Fruit fly (Drosophila melanogaster) whole organism: ENCODE results near the gene Hsp22.
A peak's percentile ranks its signal among the peaks of the same experiment; 100 is the strongest.

Experiments used
- CG8478 ChIP-seq: fragments of >200 bp; optimal IDR thresholded peaks from 2 replicates; lab custom pipeline; 2018; ENCODE audit warnings: inconsistent platforms
- Dll ChIP-seq: fragments of >200 bp; optimal IDR thresholded peaks from 2 replicates; lab custom pipeline; 2017
- EcR ChIP-seq, 2 experiments: fragments of >200 bp; optimal IDR thresholded peaks; 2 replicates each; lab custom pipeline; 2017; ENCODE audit warnings: missing biosample characterization in 2 of 2, missing genetic modification characterization in 2 of 2, missing genetic modification reagents in 2 of 2
- pan ChIP-seq: fragments of >200 bp; optimal IDR thresholded peaks from 2 replicates; lab custom pipeline; 2017
- psq ChIP-seq: fragments of >200 bp; optimal IDR thresholded peaks from 2 replicates; lab custom pipeline; 2017
- usp ChIP-seq: fragments of >200 bp; optimal IDR thresholded peaks from 2 replicates; lab custom pipeline; 2017; ENCODE audit warnings: missing biosample characterization, missing genetic modification characterization, mixed read lengths

The Hsp22 gene

DNA sequence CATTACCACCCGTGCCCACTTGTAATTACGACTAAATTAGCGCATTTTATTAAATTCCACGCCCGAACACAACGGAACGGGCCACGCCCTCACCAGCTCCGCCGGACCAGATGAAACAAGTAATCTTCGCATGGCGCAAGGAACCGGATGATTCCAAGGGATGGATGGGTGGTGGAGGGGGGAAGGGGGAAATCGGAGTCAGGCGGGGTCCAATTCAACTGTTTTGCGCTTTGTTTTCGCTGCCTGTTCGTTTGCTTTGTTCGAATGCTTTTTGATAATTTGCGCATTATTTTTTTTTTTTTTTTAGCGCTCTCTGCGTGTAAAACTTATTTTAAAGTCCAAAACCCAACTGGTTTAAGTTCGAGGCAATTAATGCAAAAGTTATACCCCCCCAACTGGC is 24.0 kb downstream of the Hsp22 start:
- TF ChIP-seq usp (GFP tag; lab: Kevin White, UChicago) (no peak), Dll (lab: Kevin White, UChicago) (no peak), EcR (GFP tag; optimal IDR thresholded peaks at IDR 0.05; lab: Kevin White, UChicago) (no peak), psq (no peak), pan (lab: Kevin White, UChicago) (no peak), CG8478 (no peak)

dm6 chr3L:9397156-9397555 is 24.4 kb downstream of the Hsp22 start:
- TF ChIP-seq EcR (GFP tag; optimal IDR thresholded peaks at IDR 0.05; lab: Kevin White, UChicago): no peak
- no peak for TF ChIP-seq psq
- no peak for TF ChIP-seq CG8478
- TF ChIP-seq usp (GFP tag; lab: Kevin White, UChicago): no peak
- no peak for TF ChIP-seq pan (lab: Kevin White, UChicago)
- TF ChIP-seq Dll (lab: Kevin White, UChicago): no peak

DNA sequence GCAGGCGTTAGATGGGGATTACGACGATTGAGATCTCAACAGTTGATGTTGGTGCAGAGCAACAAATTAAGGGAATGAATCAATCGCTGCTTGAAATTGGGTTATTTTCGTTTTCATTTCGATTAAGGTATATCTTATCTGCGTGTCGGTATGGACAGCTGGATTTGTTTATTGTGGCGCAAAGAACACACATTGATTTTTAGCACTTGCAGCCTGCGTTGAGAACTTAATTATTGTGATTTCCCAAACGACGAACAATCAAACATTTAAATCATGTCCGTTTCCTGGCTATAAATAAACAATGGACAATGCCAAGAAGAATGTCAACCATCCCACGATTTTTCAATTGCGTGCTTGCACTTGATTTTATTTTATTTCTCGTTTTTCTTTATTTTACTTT is 25.3 kb downstream of the Hsp22 start:
- TF ChIP-seq EcR (GFP tag; optimal IDR thresholded peaks at IDR 0.05; lab: Kevin White, UChicago) (no peak), Dll (lab: Kevin White, UChicago) (no peak), CG8478 (no peak), psq (no peak), pan (lab: Kevin White, UChicago) (no peak), usp (GFP tag; lab: Kevin White, UChicago) (no peak)

- TF ChIP-seq usp (GFP tag; lab: Kevin White, UChicago): no peak
- no peak for TF ChIP-seq Dll (lab: Kevin White, UChicago)
- no peak for TF ChIP-seq CG8478
- no peak for TF ChIP-seq pan (lab: Kevin White, UChicago)
- TF ChIP-seq EcR (GFP tag; optimal IDR thresholded peaks at IDR 0.05; lab: Kevin White, UChicago): peak in 1 of 2 experiments; percentile 56
- no peak for TF ChIP-seq psq
These were observed 25.8 kb downstream of the Hsp22 start for dm6 chr3L:9398435-9398981.

DNA sequence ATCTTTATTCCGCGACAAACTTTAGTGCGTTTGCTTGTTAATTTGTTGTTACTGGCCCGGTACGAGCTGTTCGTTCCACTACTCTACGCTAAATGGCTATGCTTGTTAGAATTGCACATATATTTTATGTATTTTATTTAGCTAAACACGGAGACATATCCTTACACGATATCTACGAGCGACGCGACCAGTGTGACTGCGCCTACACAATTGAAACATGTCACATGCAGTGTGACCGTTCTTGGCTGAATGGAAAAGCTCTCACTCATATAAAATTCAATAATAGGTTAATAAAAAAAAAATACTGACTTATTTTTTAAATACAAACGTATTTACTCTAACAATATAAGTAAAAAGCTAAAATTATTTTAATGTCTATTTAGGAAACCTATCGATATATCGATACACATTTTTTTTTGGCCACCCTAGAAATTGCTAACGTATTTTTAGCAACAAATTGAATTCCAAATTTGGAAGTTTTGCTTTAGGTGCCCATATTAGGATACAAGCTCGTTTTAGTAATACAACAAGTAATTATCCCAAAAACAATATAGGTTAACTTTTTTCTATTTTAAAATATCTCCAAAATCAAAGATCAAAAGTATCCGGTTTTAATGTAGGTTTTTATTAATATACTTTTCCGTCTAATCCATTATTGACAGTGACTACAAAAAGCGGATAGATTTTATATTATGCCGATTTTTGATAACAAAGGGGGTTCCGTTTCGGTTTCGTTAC is 26.5 kb downstream of the Hsp22 start, which contains the start of gene CG4080:
Gene CG4080 (minus strand): TSS at position 215 of the 738 bp plus-strand sequence.
- TF ChIP-seq CG8478 (no peak), usp (GFP tag; lab: Kevin White, UChicago) (no peak), pan (lab: Kevin White, UChicago) (no peak)

dm6 chr3L:9399855-9400254 is 27.1 kb downstream of the Hsp22 start:
- TF ChIP-seq pan (lab: Kevin White, UChicago) (no peak), usp (GFP tag; lab: Kevin White, UChicago) (no peak), psq (no peak), Dll (lab: Kevin White, UChicago) (no peak), CG8478 (no peak), EcR (GFP tag; optimal IDR thresholded peaks at IDR 0.05; lab: Kevin White, UChicago) (no peak)

dm6 chr3L:9400697-9401353 is 28.1 kb downstream of the Hsp22 start:
- no peak for TF ChIP-seq Dll (lab: Kevin White, UChicago)
- TF ChIP-seq CG8478: no peak
- TF ChIP-seq pan (lab: Kevin White, UChicago): no peak
- TF ChIP-seq usp (GFP tag; lab: Kevin White, UChicago): no peak
- TF ChIP-seq psq: no peak
- TF ChIP-seq EcR (GFP tag; optimal IDR thresholded peaks at IDR 0.05; lab: Kevin White, UChicago): no peak

- peak; percentile 48 for TF ChIP-seq CG8478
- TF ChIP-seq usp (GFP tag; lab: Kevin White, UChicago): no peak
These were observed 28.8 kb downstream of the Hsp22 start for dm6 chr3L:9401354-9402156.

DNA sequence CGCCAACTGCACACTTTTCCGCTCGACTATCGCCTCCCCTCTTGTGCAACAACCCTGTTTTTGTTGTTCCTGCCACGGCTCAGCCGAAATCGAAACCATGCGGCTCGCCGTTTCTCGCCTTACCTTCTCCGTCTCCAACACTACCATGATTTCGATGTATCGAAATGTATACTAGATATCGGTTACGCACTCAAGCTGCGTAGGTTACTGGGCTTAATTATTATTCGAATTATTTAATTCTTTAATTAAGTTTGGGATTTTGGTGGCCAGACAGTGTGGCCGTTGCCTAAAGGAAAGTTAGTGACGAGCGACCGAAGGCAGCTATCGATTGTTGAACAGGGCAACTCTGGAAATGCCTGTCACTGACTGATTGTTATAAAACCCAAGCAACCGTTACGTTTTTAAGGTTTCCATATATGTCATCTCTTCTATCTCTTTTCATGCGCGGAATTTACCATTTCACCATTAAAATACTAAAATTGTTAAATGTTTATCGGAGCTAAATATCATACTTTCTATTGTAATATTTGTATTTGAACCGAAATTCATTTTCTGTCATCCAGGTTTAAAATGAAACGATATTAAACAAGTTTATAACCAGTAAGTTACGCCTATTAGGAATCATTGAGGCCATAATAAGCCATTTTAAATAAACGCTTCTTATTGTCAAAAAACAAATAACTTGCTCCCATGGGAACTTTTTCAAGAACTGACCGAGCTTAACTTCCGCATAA is 29.6 kb downstream of the Hsp22 start, which contains the start of gene eIF4E1:
Gene eIF4E1 (minus strand): TSS at position 304 of the 734 bp plus-strand sequence.
- no peak for TF ChIP-seq usp (GFP tag; lab: Kevin White, UChicago)
- TF ChIP-seq EcR (GFP tag; optimal IDR thresholded peaks at IDR 0.05; lab: Kevin White, UChicago): no peak
- TF ChIP-seq pan (lab: Kevin White, UChicago): no peak
- no peak for TF ChIP-seq CG8478
- TF ChIP-seq psq: no peak
- TF ChIP-seq Dll (lab: Kevin White, UChicago): no peak

dm6 chr3L:9404497-9404896 is 31.8 kb downstream of the Hsp22 start, which contains the start of gene Cpr67B:
Gene Cpr67B, plus strand, starts transcription at chr3L:9404797.
- TF ChIP-seq EcR (GFP tag; optimal IDR thresholded peaks at IDR 0.05; lab: Kevin White, UChicago) (no peak), psq (no peak), CG8478 (no peak), pan (lab: Kevin White, UChicago) (no peak)

- TF ChIP-seq CG8478 (no peak), EcR (GFP tag; optimal IDR thresholded peaks at IDR 0.05; lab: Kevin White, UChicago) (no peak), usp (GFP tag; lab: Kevin White, UChicago) (no peak), psq (no peak), pan (lab: Kevin White, UChicago) (no peak), Dll (lab: Kevin White, UChicago) (no peak)
These were observed 37.4 kb downstream of the Hsp22 start for dm6 chr3L:9410030-9410589.
